Worm (Caenorhabditis elegans) whole organism, dauer: ENCODE data around the gene flr-4.

Source experiments
- unc-62 ChIP-seq: sonication (generic microtip); optimal IDR thresholded peaks from 2 replicates; lab custom pipeline; 2017; ENCODE audit warnings: missing biosample characterization, missing genetic modification reagents, missing genetic modification characterization

flr-4 gene

DNA sequence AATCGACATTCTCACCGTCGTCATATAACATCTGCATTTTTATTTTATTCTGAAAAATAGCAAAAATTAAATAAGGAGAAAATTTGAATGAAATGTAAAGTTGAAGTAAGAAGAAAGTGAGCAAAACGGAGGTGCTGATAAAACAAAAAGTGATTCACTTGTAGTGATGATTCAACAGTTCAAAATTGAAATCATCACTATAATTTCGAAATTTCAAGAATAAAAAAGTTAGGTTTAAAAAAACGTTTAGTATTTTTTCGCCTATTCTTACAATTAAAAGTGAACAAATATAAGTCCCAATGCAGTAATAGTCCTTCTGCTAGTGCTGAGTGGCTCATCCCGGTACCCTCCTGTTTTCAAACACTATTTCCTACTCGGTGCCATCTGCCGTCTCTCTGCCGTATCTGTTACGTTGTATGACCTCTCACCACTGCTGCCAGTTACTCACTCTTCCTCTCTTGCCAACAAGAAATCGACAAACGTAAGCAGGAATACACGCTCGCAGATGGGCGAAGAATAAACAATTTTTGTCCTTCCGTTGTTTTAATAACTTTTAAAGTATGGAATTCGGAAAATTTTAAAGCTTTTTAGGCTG is 11.3 kb downstream of the flr-4 start, which contains the start of gene dhhc-1:
dhhc-1 (minus strand) TSS at position 51 of the 595 bp plus-strand sequence.
- no peak for TF ChIP-seq unc-62 (GFP tag; lab: Kevin White, UChicago)

DNA sequence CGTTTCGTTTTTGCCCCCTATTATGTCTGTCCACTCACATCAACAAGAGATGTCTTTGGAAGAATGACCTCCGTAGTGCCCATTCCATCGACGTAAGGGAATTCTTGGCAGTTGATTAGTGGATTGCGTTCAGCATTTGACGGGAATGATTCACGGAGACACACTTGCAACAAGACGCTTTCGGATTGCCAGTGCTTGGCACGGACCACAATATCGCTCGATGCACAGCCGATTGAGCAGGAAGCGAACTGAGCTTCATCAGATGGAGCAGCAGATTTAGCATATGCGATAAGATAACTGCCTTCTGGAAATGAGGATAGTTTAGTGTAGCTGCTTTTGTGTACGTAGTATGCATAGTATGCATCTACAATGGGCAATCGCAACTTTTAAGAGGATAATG is 14.3 kb downstream of the flr-4 start:
- TF ChIP-seq unc-62 (GFP tag; lab: Kevin White, UChicago) = no peak

DNA sequence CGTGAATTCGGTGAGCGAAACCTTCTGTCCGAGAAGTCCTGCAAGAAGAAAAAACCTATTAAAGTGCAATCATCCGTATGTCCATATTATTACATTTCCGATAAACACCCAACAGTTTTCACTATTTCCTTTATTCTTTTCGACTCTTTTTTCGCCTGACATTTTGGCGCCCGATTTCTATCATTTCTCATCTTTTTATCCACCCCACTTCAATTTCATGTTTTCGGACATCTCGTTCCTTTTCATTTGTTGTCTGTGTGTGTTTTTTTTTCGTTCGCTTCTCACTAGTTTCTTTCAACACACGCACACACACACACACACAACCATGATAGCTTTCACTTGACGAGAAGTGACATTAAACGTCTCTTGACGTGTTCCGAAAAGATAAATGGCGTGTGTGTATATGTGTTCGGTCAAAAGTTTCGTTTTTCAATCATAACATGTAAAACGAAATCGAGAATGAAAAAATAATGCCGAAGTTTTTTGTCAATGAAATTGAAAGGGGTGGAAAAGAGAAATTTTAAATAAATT is 15.8 kb downstream of the flr-4 start:
- TF ChIP-seq unc-62 (GFP tag; lab: Kevin White, UChicago) = no peak

DNA sequence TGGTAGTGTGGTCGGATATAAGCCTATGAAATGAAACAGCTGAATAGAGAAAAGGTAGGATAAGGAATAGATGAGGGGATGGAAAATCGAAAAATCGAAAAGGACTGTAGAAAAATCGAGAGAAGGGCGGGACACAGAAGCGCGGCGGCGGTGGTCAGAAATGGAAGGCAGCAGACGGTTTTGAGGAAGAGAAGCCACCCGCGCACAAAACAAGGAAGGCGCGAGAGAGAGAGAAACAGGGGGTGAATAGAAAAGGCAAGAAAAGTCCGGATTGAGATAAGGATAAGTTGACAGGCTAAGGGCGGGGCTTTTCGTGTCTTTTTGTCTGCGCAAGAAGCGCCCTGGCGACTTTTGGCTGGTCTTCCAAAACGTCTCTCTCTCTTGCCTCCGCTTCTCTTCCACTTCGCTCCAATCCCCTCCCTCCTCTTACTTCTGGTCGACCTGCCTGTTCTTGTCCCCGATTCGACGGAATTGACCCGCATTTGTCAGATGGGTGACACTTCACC is 18.6 kb downstream of the flr-4 start, which contains the start of gene mlt-9:
mlt-9 (minus strand) TSS at position 51 of the 506 bp plus-strand sequence.
- no peak for TF ChIP-seq unc-62 (GFP tag; lab: Kevin White, UChicago)

DNA sequence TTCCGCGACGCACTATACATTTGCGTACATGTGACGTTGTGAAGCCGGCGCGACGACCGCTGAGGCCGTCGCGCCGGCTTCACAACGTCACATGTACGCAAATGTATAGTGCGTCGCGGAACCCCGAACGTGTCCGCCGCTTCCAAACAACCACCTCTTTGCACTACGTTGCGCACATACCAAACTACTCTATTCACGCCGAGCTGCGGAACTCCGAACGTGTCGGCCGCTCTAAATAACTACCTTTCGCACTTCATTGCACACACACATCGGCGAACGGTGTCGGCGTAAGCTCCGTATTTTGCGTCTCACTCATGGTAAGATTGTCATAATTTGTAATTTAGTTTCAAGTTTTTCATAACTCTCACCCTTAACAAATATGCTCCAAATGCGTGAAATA is 23.0 kb downstream of the flr-4 start:
- TF ChIP-seq unc-62 (GFP tag; lab: Kevin White, UChicago) = no peak

DNA sequence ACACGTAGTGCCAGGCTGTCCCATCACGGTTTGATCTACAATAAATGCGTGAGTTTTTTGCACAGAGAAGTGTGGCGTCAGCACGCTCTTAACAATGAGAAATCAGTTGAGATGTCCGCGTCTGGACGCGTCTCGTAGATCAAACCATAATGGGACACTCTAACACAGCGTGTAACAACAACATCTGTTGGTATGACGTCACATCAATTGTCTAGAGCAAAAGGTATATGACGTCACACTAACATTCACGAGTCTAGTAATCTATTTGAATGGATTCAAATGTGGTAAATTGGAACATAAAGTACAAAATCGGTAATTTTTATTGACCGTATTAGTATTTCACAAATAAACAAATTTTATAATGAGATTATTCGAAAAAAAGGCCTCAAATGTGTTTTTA is 26.6 kb downstream of the flr-4 start:
- TF ChIP-seq unc-62 (GFP tag; lab: Kevin White, UChicago) = no peak

DNA sequence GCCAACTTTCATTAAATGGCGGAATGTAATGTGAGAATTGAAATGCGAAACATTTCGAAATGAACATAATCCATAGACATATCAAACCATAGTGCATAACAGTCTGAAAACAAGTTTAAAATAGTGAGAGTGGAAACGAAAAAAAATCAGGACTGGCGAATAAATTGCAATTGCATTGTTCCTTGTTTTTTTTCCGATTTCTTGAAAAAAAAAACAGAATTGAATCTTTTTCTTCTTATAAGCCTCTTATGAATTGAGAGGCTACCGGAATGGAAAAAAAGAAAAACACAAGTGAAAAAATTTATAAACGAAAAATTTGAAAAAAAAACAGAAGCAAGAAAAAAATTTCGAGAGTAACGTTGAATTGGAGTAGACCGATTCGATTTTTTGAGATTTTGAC is 27.3 kb downstream of the flr-4 start, which contains the start of gene R07D5.2:
R07D5.2 (minus strand) TSS at position 101 of the 400 bp plus-strand sequence.
- TF ChIP-seq unc-62 (GFP tag; lab: Kevin White, UChicago) = no peak

DNA sequence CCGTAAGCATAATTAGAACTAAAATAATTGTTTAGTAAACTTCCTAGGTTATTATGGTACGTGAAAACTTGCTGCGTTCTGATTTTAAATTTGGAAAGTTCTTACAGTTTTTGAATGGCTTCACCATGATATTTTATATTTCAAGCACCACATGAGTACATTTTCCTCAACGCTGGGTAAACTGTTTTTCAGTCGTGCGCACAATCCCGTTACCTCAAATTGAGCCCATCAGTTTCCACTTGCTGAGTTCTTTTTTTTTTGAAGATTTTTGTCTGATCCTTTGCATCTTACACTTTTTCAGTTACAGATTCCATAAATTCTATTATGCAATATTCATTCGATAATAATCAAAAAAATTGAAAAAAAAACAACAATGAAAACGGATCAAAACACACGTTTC is 31.3 kb downstream of the flr-4 start:
- TF ChIP-seq unc-62 (GFP tag; lab: Kevin White, UChicago) = no peak

DNA sequence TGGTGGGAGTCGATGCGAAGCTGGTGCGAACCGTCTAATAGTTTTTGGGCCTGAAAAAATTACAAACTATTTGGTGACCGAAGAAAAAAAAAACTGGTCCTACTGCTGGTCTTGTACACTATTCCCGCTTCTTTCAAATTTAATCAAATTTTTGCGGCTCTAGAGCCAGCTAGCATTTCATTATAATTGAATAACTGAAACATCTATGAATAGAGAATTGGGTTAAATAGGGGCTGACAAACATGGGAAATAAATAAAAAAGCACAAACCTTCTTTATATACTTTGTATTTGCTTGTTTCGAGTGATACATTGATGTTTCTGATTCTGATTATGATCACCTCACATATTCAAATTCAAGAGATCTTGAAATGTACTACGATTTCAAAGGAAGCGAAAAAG is 35.9 kb downstream of the flr-4 start:
- TF ChIP-seq unc-62 (GFP tag; lab: Kevin White, UChicago) = no peak

DNA sequence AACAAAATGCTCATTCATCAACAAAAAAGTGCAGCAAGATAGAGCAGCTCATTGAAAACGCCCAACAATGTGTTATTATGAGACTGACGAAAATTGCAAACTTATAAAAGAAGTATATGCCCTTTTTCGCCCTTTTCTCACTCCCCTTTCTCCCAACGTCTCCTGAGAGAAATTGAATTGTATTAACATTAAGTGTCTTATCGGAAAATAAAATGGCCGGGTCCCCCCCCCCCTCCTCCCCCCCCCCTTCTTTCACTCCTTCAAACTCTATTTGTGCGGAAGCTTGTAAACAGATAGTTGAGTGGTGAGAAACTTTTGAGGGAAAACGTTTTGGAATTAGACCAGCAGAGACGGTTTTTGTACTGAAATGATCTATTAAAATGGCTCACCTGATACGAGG is 37.5 kb downstream of the flr-4 start:
- TF ChIP-seq unc-62 (GFP tag; lab: Kevin White, UChicago) = no peak

DNA sequence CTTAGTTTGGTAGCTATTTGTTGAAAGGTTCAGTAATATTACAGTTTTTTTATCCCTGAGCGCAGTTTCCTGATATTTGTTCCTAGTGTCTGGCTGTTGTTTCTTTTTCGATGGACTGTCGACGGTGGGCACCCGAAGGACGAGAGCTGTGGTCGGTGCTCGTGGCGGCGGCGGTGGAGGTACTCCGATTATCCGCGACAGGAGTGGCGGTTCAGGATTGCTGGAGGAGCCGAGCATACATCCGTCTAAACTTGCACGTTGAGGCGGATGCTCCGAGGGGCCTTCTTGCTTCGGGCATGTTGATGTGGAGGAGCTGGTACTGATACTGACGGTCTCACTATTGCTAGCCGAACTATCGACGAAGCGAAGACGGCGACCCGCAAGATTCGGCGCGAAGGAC is 38.1 kb downstream of the flr-4 start:
- TF ChIP-seq unc-62 (GFP tag; lab: Kevin White, UChicago) = no peak

DNA sequence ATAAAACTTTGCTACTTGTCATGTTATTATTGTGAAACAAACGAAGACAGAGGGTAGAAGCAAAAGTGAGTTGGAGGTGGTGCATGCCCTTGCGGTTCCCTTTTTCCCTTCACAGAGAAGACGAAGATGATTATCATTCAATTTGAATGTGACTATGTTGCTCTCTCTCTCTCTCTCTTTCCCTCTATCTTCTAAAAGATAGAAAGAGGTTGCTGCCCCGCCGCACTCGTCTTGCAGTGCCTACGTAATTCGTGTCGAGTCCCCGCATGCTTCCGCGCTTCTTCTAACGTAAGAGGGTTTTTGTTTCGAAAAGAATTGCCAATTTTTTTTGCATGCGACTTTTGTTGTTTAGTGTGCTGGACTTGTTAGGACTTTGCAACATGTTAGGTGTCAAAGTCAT is 39.0 kb downstream of the flr-4 start:
- no peak for TF ChIP-seq unc-62 (GFP tag; lab: Kevin White, UChicago)

DNA sequence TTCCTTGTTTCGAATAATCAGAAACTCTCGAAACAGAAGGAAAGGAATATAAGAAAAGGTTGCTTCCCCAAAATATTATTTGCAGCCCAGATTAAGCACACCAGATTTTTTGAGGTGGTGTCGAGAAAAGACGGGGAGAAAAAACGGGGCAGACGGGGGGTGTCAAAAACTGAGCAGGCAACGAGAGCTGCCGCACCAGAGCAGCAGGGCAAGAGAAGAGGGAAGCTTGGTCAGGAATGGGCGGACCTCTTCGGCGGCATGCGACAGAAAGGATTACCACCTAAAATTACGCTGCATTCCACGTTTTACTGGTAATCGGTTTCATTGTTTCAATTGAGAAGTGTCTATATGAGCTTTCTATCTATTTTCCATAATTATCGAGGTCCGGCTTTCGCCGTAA is 42.9 kb downstream of the flr-4 start:
- TF ChIP-seq unc-62 (GFP tag; lab: Kevin White, UChicago) = no peak

DNA sequence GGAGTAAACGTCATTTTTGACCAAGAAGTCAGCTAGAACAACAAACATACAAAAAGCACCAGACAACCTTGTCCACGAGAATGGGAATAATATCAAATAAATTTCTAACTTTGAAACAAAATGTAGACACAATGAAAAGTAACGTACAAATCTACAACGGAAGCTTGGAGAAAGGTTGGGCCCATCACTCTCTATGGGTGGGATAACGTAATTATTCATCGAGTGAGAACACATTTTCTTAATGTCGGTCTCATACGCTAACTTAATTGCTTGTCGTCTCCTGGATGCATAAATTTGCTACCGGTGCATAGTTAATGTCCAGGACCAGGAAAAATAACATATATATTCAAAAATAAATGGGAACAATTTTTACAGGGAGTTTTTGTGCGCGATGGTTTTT is 44.0 kb downstream of the flr-4 start:
- no peak for TF ChIP-seq unc-62 (GFP tag; lab: Kevin White, UChicago)

DNA sequence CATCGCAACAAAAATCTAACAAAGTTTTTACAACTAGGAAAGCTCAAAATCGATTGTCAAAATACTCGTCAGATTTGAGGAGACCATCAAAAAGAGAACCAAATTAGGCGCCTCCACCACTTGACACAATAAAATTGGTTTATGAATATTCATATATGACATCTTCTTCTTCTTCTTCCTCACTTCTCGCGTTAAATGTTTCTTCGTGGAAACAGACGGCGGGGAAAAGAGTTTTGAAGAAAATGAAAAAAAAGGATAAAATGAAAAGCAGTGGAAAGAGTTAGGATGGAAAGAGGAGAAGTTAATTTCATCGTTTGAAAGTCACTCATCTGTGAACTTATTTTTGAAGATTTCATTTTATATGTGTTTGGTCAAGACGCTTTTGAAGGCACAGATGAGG is 45.7 kb downstream of the flr-4 start:
- no peak for TF ChIP-seq unc-62 (GFP tag; lab: Kevin White, UChicago)
